Worm (Caenorhabditis elegans) whole organism, early embryonic: ENCODE results near the gene mam-7.

Source experiments
- B0310.2 ChIP-seq: sonication (generic microtip); optimal IDR thresholded peaks from 2 replicates; lab custom pipeline; 2016; ENCODE audit warnings: mild to moderate bottlenecking, missing genetic modification characterization, missing compliant biosample characterization
- aly-1 ChIP-seq: sonication (generic microtip); optimal IDR thresholded peaks from 2 replicates; lab custom pipeline; 2016; ENCODE audit warnings: missing genetic modification characterization, missing compliant biosample characterization
- ama-1 ChIP-seq: fragments of 150-350 bp; optimal IDR thresholded peaks from 2 replicates; lab custom pipeline; 2014
- ceh-13 ChIP-seq: fragments of 200-800 bp; sonication (Bioruptor generic); optimal IDR thresholded peaks from 2 replicates; lab custom pipeline; 2018; ENCODE audit warnings: mild to moderate bottlenecking, missing genetic modification characterization, missing compliant biosample characterization
- ceh-36 ChIP-seq: sonication (generic microtip); optimal IDR thresholded peaks from 2 replicates; lab custom pipeline; 2016; ENCODE audit warnings: missing genetic modification characterization, inconsistent platforms, missing compliant biosample characterization
- flt-1 ChIP-seq: fragments of 200-800 bp; sonication (Bioruptor generic); IDR thresholded peaks from 2 replicates; pipeline ENCODE4 v1.3.6; 2022; ENCODE audit warnings: missing genetic modification characterization, missing compliant biosample characterization
- hmbx-1 ChIP-seq: sonication (generic microtip); optimal IDR thresholded peaks from 2 replicates; lab custom pipeline; 2016; ENCODE audit warnings: mild to moderate bottlenecking, missing genetic modification characterization, missing compliant biosample characterization
- scrt-1 ChIP-seq: fragments of 200-800 bp; sonication (Bioruptor generic); IDR thresholded peaks from 2 replicates; pipeline ENCODE4 v1.3.6; 2022; ENCODE audit warnings: missing genetic modification characterization, missing compliant biosample characterization
- sea-1 ChIP-seq: fragments of 200-800 bp; sonication (Bioruptor generic); conservative IDR thresholded peaks from 2 replicates; pipeline ENCODE4 v1.3.6; 2022; ENCODE audit warnings: missing genetic modification characterization, missing compliant biosample characterization
- tbx-11 ChIP-seq: fragments of 200-800 bp; sonication (Bioruptor generic); IDR thresholded peaks from 2 replicates; pipeline ENCODE4 v1.3.6; 2022; ENCODE audit warnings: missing genetic modification characterization, missing compliant biosample characterization

ce11 chrIII:9849950-9850349, 43.0 kb upstream of the mam-7 start:
- TF ChIP-seq aly-1 (tag; lab: Kevin White, UChicago) (no peak), sea-1 (GFP tag; lab: Robert Waterston, UW) (no peak), ama-1 (lab: Kevin White, UChicago) (no peak), B0310.2 (tag; lab: Kevin White, UChicago) (no peak), flt-1 (GFP tag; lab: Robert Waterston, UW) (no peak), hmbx-1 (tag; lab: Kevin White, UChicago) (no peak), ceh-36 (tag; lab: Kevin White, UChicago) (no peak), tbx-11 (no peak), scrt-1 (GFP tag; lab: Robert Waterston, UW) (no peak), ceh-13 (GFP tag; lab: Kevin White, UChicago) (no peak)
